Fruit fly (Drosophila melanogaster): Measurements from ENCODE around the gene Ifrd1.

Gene Ifrd1

DNA sequence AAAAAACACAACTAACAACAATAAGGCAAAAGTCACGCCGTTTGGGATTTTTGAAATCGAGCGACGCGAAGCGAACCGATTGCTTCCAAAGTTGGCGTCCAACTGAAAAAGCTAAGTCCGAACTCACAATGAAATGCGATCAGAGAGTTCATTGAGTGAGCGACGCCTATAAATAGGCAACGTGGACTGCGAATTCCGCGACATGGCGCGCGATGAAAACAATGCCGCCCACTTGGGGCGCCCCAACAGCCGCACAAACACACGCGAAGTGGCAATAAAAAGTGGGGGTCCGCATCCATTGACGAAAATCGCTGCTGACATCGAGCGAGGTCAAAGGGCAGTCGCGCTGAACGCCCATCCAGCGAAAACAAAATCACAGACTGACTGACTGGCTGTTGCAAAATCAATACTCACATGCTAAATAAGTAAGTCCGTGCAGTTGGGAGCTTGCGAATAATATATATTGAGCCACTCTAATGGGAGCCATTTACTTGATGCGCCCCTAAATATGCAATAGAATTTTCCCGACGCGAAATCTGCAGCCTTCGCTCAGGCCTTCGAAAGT lies 19.0 kb downstream of the Ifrd1 start:
- TF ChIP-seq CG10348 (GFP tag; IDR thresholded peaks at IDR 0.05), result no peak
- peak; percentile 94 for TF ChIP-seq CG8159 (tag; optimal IDR thresholded peaks at IDR 0.05)
- TF ChIP-seq rn (GFP tag; IDR thresholded peaks at IDR 0.05), result no peak
- no peak for TF ChIP-seq CG14655 (GFP tag; optimal IDR thresholded peaks at IDR 0.05)
- no peak for TF ChIP-seq CG17806 (tag; optimal IDR thresholded peaks at IDR 0.05)
- TF ChIP-seq gl (tag; optimal IDR thresholded peaks at IDR 0.05), result no peak
- TF ChIP-seq EcR (GFP tag; optimal IDR thresholded peaks at IDR 0.05), result no peak
- TF ChIP-seq CG4496 (GFP tag; IDR thresholded peaks at IDR 0.05), result no peak
- TF ChIP-seq CG32121 (GFP tag; IDR thresholded peaks at IDR 0.05), result no peak
- 0 out of 2 replicates have a peak, but pooled peaks have one; percentile 0 for TF ChIP-seq Ets98B (GFP tag; IDR thresholded peaks at IDR 0.05)
- no peak for TF ChIP-seq CG13204 (GFP tag; optimal IDR thresholded peaks at IDR 0.05)
- TF ChIP-seq CG34367 (tag; optimal IDR thresholded peaks at IDR 0.05), result no peak
- no peak for TF ChIP-seq CG8301 (tag; optimal IDR thresholded peaks at IDR 0.05)
- TF ChIP-seq Snoo (tag; optimal IDR thresholded peaks at IDR 0.05), result no peak
- TF ChIP-seq fd96Ca (GFP tag; IDR thresholded peaks at IDR 0.05), result no peak

DNA sequence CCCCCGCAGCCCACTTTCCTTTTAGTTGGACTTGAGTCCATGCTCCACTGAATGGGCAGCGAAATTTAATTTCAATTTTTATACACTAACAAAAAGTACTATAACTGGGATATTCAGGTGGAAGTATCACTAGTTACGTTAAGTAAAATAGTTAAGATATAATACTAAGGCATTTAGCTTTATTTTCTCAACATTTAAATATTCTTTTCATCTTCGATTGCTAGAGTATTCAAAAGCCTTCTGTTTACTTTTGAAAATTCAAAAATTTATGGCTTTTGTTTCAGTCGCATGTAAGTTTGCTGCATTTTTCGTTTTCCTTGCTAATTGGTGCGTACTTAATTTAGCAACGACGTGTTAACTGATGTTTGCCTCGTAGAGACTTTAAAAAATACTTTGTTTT lies 22.7 kb downstream of the Ifrd1 start:
- TF ChIP-seq Pif1A (GFP tag; optimal IDR thresholded peaks at IDR 0.05) (no peak), CG4496 (GFP tag; IDR thresholded peaks at IDR 0.05) (no peak), Pif1B (GFP tag; optimal IDR thresholded peaks at IDR 0.05) (no peak), D1 (tag; optimal IDR thresholded peaks at IDR 0.05) (no peak), rn (GFP tag; IDR thresholded peaks at IDR 0.05) (no peak), EcR (GFP tag; optimal IDR thresholded peaks at IDR 0.05) (no peak), CG17806 (tag; optimal IDR thresholded peaks at IDR 0.05) (no peak), CG12605 (GFP tag; IDR thresholded peaks at IDR 0.05) (0 out of 2 replicates have a peak, but pooled peaks have one; percentile 26), CG8159 (tag; optimal IDR thresholded peaks at IDR 0.05) (no peak), CG14655 (GFP tag; optimal IDR thresholded peaks at IDR 0.05) (no peak), Snoo (tag; optimal IDR thresholded peaks at IDR 0.05) (no peak), CG15710 (tag; optimal IDR thresholded peaks at IDR 0.05) (no peak), CG8301 (tag; optimal IDR thresholded peaks at IDR 0.05) (no peak), CG32121 (GFP tag; IDR thresholded peaks at IDR 0.05) (peak; percentile 47; the same call in 1 of the 2 replicates), fd96Ca (GFP tag; IDR thresholded peaks at IDR 0.05) (no peak), CG13204 (GFP tag; optimal IDR thresholded peaks at IDR 0.05) (no peak), CG34367 (tag; optimal IDR thresholded peaks at IDR 0.05) (no peak), gl (tag; optimal IDR thresholded peaks at IDR 0.05) (no peak), Ets98B (GFP tag; IDR thresholded peaks at IDR 0.05) (peak; percentile 36; the same call in 1 of the 2 replicates), CG9948 (tag; optimal IDR thresholded peaks at IDR 0.05) (no peak), CG10348 (GFP tag; IDR thresholded peaks at IDR 0.05) (no peak)

DNA sequence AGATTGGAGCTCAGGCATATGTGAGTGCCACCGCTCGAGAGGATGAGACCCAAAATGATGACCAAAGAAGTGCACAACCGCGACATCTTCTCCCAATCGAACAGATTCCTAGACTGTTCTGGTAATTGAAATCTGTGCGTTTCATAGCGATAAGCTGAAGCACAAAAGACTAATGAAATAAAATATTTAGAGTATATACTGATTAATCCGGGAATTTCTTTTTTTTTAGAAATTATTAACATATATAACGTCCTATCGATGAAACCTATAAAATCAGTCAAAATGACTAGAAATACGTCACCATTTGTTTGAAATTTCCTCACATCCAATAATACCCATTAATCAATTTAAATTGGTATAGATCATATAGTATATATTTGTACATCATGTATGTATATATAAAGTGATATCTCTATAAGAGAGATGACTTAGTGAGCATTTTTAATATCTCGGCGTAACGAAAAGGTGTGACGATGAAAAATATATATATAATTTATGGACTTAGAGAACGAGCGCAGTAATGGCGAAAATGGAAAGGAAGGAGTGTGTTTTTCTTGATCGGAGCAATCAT lies 27.1 kb downstream of the Ifrd1 start, which contains the start of the genes CG3117 and CG2983:
Gene CG3117, minus strand, starts transcription at position 101 of the 571 bp plus-strand sequence.
Gene CG2983, plus strand, starts transcription at position 521 of the 571 bp plus-strand sequence.
- TF ChIP-seq fd96Ca (GFP tag; IDR thresholded peaks at IDR 0.05) (no peak), CG8301 (tag; optimal IDR thresholded peaks at IDR 0.05) (no peak), CG13204 (GFP tag; optimal IDR thresholded peaks at IDR 0.05) (no peak), Ets98B (GFP tag; IDR thresholded peaks at IDR 0.05) (no peak), CG4496 (GFP tag; IDR thresholded peaks at IDR 0.05) (no peak), EcR (GFP tag; optimal IDR thresholded peaks at IDR 0.05) (no peak), rn (GFP tag; IDR thresholded peaks at IDR 0.05) (no peak), CG15710 (tag; optimal IDR thresholded peaks at IDR 0.05) (no peak), CG32121 (GFP tag; IDR thresholded peaks at IDR 0.05) (no peak), CG8159 (tag; optimal IDR thresholded peaks at IDR 0.05) (no peak)

DNA sequence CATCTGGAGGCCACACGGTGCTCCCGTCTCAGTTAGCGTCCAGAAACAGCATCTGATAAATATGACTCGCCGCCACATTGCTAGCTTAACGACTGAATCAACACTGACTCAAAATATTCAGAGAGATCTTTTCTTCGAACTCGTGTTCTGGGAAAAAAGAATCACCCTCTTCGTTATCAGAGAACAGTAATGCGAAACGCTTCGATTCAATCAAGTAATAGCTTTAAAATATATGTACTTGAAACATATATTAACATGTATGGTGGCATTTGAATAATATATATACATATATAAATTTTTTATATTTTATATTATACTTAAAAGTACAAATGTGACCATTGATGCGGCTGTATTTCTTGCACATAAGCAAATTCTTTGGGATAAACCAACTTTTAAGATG lies 28.7 kb downstream of the Ifrd1 start, which contains the start of gene CG18557:
Gene CG18557, minus strand, starts transcription at position 101 of the 400 bp plus-strand sequence.
- TF ChIP-seq fd96Ca (GFP tag; IDR thresholded peaks at IDR 0.05) (no peak), Snoo (tag; optimal IDR thresholded peaks at IDR 0.05) (no peak), CG9948 (tag; optimal IDR thresholded peaks at IDR 0.05) (no peak), Ets98B (GFP tag; IDR thresholded peaks at IDR 0.05) (no peak), CG15710 (tag; optimal IDR thresholded peaks at IDR 0.05) (no peak), CG32121 (GFP tag; IDR thresholded peaks at IDR 0.05) (no peak), rn (GFP tag; IDR thresholded peaks at IDR 0.05) (no peak), Pif1A (GFP tag; optimal IDR thresholded peaks at IDR 0.05) (no peak), CG12605 (GFP tag; IDR thresholded peaks at IDR 0.05) (no peak), D1 (tag; optimal IDR thresholded peaks at IDR 0.05) (no peak), CG17806 (tag; optimal IDR thresholded peaks at IDR 0.05) (no peak), CG4496 (GFP tag; IDR thresholded peaks at IDR 0.05) (no peak), CG34367 (tag; optimal IDR thresholded peaks at IDR 0.05) (no peak), gl (tag; optimal IDR thresholded peaks at IDR 0.05) (no peak), CG8301 (tag; optimal IDR thresholded peaks at IDR 0.05) (no peak)

DNA sequence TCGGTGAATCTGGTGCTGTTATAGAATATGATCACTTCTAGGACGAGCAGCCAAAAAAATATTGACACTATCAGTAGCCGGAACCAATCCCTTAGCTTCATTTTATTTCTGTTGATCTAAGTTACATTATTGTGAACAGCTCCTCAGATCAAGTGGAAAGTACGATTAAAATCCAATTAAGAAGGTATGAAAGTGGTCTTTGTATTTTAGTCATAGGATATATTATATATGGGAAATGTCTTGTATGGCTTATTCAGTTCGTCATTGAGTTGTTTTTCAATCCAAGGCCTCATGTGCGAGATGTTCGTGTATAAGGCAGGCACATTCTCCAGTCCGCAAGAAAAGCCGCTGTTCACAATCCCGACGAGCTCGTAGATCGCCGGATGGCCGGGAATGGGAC lies 29.9 kb downstream of the Ifrd1 start, which contains the start of gene CG18558:
Gene CG18558, minus strand, starts transcription at position 101 of the 400 bp plus-strand sequence.
- TF ChIP-seq CG17806 (tag; optimal IDR thresholded peaks at IDR 0.05), result no peak
- no peak for TF ChIP-seq CG12605 (GFP tag; IDR thresholded peaks at IDR 0.05)
- no peak for TF ChIP-seq CG32121 (GFP tag; IDR thresholded peaks at IDR 0.05)
- TF ChIP-seq CG15710 (tag; optimal IDR thresholded peaks at IDR 0.05), result no peak
- TF ChIP-seq CG10348 (GFP tag; IDR thresholded peaks at IDR 0.05), result no peak
- no peak for TF ChIP-seq CG4496 (GFP tag; IDR thresholded peaks at IDR 0.05)
- no peak for TF ChIP-seq Pif1A (GFP tag; optimal IDR thresholded peaks at IDR 0.05)
- TF ChIP-seq Ets98B (GFP tag; IDR thresholded peaks at IDR 0.05), result no peak
- TF ChIP-seq rn (GFP tag; IDR thresholded peaks at IDR 0.05), result no peak
- no peak for TF ChIP-seq CG14655 (GFP tag; optimal IDR thresholded peaks at IDR 0.05)
- no peak for TF ChIP-seq CG8159 (tag; optimal IDR thresholded peaks at IDR 0.05)
- TF ChIP-seq fd96Ca (GFP tag; IDR thresholded peaks at IDR 0.05), result no peak
- TF ChIP-seq CG34367 (tag; optimal IDR thresholded peaks at IDR 0.05), result no peak
- no peak for TF ChIP-seq CG9948 (tag; optimal IDR thresholded peaks at IDR 0.05)
- no peak for TF ChIP-seq D1 (tag; optimal IDR thresholded peaks at IDR 0.05)

All from whole organism, pupa.